In the genomic region with DNA sequence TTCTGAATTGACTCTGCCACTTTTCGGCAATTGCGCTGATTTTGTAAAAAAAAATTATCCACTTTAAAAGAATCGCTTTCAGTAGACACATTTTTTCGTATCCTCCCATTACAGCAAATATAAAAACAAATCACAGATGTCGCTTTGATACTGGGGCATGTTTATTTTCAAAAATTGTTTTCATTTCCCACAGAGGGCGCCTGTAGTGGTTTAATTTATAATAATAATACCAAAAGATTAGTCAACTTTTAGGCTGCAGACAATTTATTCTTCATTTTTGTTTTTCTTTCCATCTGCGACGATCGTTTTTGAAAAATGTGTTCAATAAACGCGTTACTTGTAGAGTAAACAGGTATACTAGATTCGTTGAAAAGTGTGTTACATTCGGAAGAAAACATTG, we compare ENCODE assay signal across 1 fruit fly cellular context.
TF ChIP-seq lines count a peak whose summit lies in the region.

No protein-coding gene starts in this region.

TF ChIP-seq in whole organism, embryonic, 481 proteins besides CTCF, POLR2A, EP300 and RAD21 (continued from another document):
- TF ChIP-seq Eip74EF (GFP tag; optimal IDR thresholded peaks at IDR 0.05; lab: Kevin White, UChicago) = no peak
- TF ChIP-seq CG31388 (GFP tag; optimal IDR thresholded peaks at IDR 0.05; lab: Kevin White, UChicago) = no peak
- no peak for TF ChIP-seq Tbp (GFP tag; optimal IDR thresholded peaks at IDR 0.05; lab: Kevin White, UChicago)
- no peak for TF ChIP-seq gfzf (GFP tag; optimal IDR thresholded peaks at IDR 0.05; lab: Kevin White, UChicago)
- no peak for TF ChIP-seq dati (GFP tag; IDR thresholded peaks at IDR 0.05; lab: Robert Waterston, UW)
- no peak for TF ChIP-seq CG8765 (GFP tag; IDR thresholded peaks at IDR 0.05; lab: Robert Waterston, UW)
- TF ChIP-seq az2 (GFP tag; optimal IDR thresholded peaks at IDR 0.05; lab: Kevin White, UChicago) = peak; percentile 60
- TF ChIP-seq CG16813 (GFP tag; IDR thresholded peaks at IDR 0.05; lab: Robert Waterston, UW; ENCODE audit: partially characterized antibody) = no peak
- TF ChIP-seq CG13424 (tag; optimal IDR thresholded peaks at IDR 0.05; lab: Kevin White, UChicago) = peak; percentile 24
- TF ChIP-seq bowl (GFP tag; IDR thresholded peaks at IDR 0.05; lab: Robert Waterston, UW) = 0 out of 2 replicates have a peak, but pooled peaks have one; percentile 19
- peak; percentile 33 for TF ChIP-seq CG4707 (GFP tag; optimal IDR thresholded peaks at IDR 0.05; lab: Kevin White, UChicago)
- TF ChIP-seq usp (GFP tag; optimal IDR thresholded peaks at IDR 0.05; lab: Kevin White, UChicago) = no peak
- TF ChIP-seq bsh (GFP tag; optimal IDR thresholded peaks at IDR 0.05; lab: Kevin White, UChicago) = no peak
- peak; percentile 43 for TF ChIP-seq sug (tag; optimal IDR thresholded peaks at IDR 0.05; lab: Kevin White, UChicago)
- peak; percentile 57 for TF ChIP-seq CG15696 (tag; optimal IDR thresholded peaks at IDR 0.05; lab: Kevin White, UChicago)
- TF ChIP-seq croc (GFP tag; conservative IDR thresholded peaks at IDR 0.05; lab: Robert Waterston, UW) = no peak
- TF ChIP-seq bbx (GFP tag; IDR thresholded peaks at IDR 0.05; lab: Robert Waterston, UW; ENCODE audit: partially characterized antibody) = no peak
- no peak for TF ChIP-seq sna (GFP tag; IDR thresholded peaks at IDR 0.05; lab: Robert Waterston, UW; ENCODE audit: partially characterized antibody)
- peak; percentile 39 for TF ChIP-seq Dp (GFP tag; optimal IDR thresholded peaks at IDR 0.05; lab: Kevin White, UChicago)
- TF ChIP-seq nmo (GFP tag; optimal IDR thresholded peaks at IDR 0.05; lab: Kevin White, UChicago) = no peak
TF ChIP-seq in whole organism, embryonic: peak in this region for 118.
